Worm (Caenorhabditis elegans) whole organism, L3 larva: ENCODE results near the gene ugt-15.
A peak's percentile ranks its signal among the peaks of the same experiment; 100 is the strongest.

Experiments used
- R02D3.7 ChIP-seq: fragments of 150-350 bp; optimal IDR thresholded peaks from 2 replicates; lab custom pipeline; 2014; ENCODE audit warnings: missing biosample characterization, missing genetic modification characterization
- ZK546.5 ChIP-seq: sonication (generic microtip); optimal IDR thresholded peaks from 2 replicates; lab custom pipeline; 2017; ENCODE audit warnings: missing biosample characterization, missing genetic modification characterization
- aly-2 ChIP-seq: fragments of 150-350 bp; optimal IDR thresholded peaks from 2 replicates; lab custom pipeline; 2014; ENCODE audit warnings: missing biosample characterization, missing genetic modification characterization
- ama-1 ChIP-seq: fragments of 150-350 bp; optimal IDR thresholded peaks from 2 replicates; lab custom pipeline; 2018
- ceh-28 ChIP-seq: fragments of 150-350 bp; optimal IDR thresholded peaks from 2 replicates; lab custom pipeline; 2014; ENCODE audit warnings: missing biosample characterization, missing genetic modification reagents, missing genetic modification characterization
- ceh-82 ChIP-seq: fragments of 150-350 bp; optimal IDR thresholded peaks from 2 replicates; lab custom pipeline; 2014; ENCODE audit warnings: missing biosample characterization, missing genetic modification characterization
- ceh-9 ChIP-seq: sonication (generic microtip); optimal IDR thresholded peaks from 2 replicates; lab custom pipeline; 2018; ENCODE audit warnings: missing biosample characterization, missing genetic modification characterization
- daf-12 ChIP-seq: fragments of 150-350 bp; optimal IDR thresholded peaks from 2 replicates; lab custom pipeline; 2014; ENCODE audit warnings: missing biosample characterization, missing genetic modification reagents, missing genetic modification characterization
- elt-1 ChIP-seq: fragments of 150-350 bp; optimal IDR thresholded peaks from 2 replicates; lab custom pipeline; 2014; ENCODE audit warnings: missing biosample characterization, missing genetic modification characterization
- elt-2 ChIP-seq: sonication (generic microtip); optimal IDR thresholded peaks from 2 replicates; lab custom pipeline; 2016; ENCODE audit warnings: missing genetic modification reagents, mild to moderate bottlenecking, missing genetic modification characterization, missing compliant biosample characterization
- fkh-10 ChIP-seq: sonication (generic microtip); optimal IDR thresholded peaks from 2 replicates; lab custom pipeline; 2017; ENCODE audit warnings: missing biosample characterization, missing genetic modification reagents, missing genetic modification characterization
- fos-1 ChIP-seq: fragments of 150-350 bp; optimal IDR thresholded peaks from 2 replicates; lab custom pipeline; 2014; ENCODE audit warnings: missing biosample characterization, missing genetic modification characterization
- hmg-11 ChIP-seq: sonication (generic microtip); optimal IDR thresholded peaks from 2 replicates; lab custom pipeline; 2016; ENCODE audit warnings: missing genetic modification characterization, missing compliant biosample characterization
- jun-1 ChIP-seq: fragments of 150-350 bp; optimal IDR thresholded peaks from 2 replicates; lab custom pipeline; 2014; ENCODE audit warnings: missing biosample characterization, missing genetic modification reagents, missing genetic modification characterization
- lin-15B ChIP-seq: fragments of 150-350 bp; optimal IDR thresholded peaks from 2 replicates; lab custom pipeline; 2014; ENCODE audit warnings: missing biosample characterization, missing genetic modification characterization
- lin-39 ChIP-seq: fragments of 150-350 bp; optimal IDR thresholded peaks from 2 replicates; lab custom pipeline; 2018; ENCODE audit warnings: missing biosample characterization, missing genetic modification reagents, missing genetic modification characterization
- nfya-1 ChIP-seq: sonication (generic microtip); optimal IDR thresholded peaks from 2 replicates; lab custom pipeline; 2017; ENCODE audit warnings: missing genetic modification characterization, mild to moderate bottlenecking, missing compliant biosample characterization, antibody characterized with exemption, moderate library complexity; ENCODE audit not compliant: insufficient read depth
- nhr-11 ChIP-seq: fragments of 150-350 bp; optimal IDR thresholded peaks from 2 replicates; lab custom pipeline; 2014; ENCODE audit warnings: missing biosample characterization, missing genetic modification characterization
- nhr-12 ChIP-seq: fragments of 150-350 bp; optimal IDR thresholded peaks from 2 replicates; lab custom pipeline; 2014; ENCODE audit warnings: missing biosample characterization, missing genetic modification characterization
- nhr-237 ChIP-seq: fragments of 150-350 bp; optimal IDR thresholded peaks from 2 replicates; lab custom pipeline; 2014; ENCODE audit warnings: missing biosample characterization, missing genetic modification characterization
- nhr-25 ChIP-seq: sonication (generic microtip); optimal IDR thresholded peaks from 2 replicates; lab custom pipeline; 2017; ENCODE audit warnings: missing biosample characterization, missing genetic modification characterization
- nhr-28 ChIP-seq: fragments of 150-350 bp; optimal IDR thresholded peaks from 2 replicates; lab custom pipeline; 2014; ENCODE audit warnings: missing biosample characterization, missing genetic modification characterization
- nhr-43 ChIP-seq: sonication (generic microtip); optimal IDR thresholded peaks from 2 replicates; lab custom pipeline; 2016; ENCODE audit warnings: mild to moderate bottlenecking, missing genetic modification characterization, missing compliant biosample characterization; ENCODE audit not compliant: poor library complexity, severe bottlenecking
- nhr-67 ChIP-seq: fragments of 150-350 bp; optimal IDR thresholded peaks from 2 replicates; lab custom pipeline; 2014; ENCODE audit warnings: missing biosample characterization, missing genetic modification characterization
- nhr-76 ChIP-seq: fragments of 150-350 bp; sonication (generic microtip); optimal IDR thresholded peaks from 5 replicates; lab custom pipeline; 2014; ENCODE audit warnings: missing biosample characterization, missing genetic modification characterization
- nhr-77 ChIP-seq: fragments of 150-350 bp; optimal IDR thresholded peaks from 2 replicates; lab custom pipeline; 2014; ENCODE audit warnings: missing biosample characterization, missing genetic modification characterization
- pha-4 ChIP-seq: fragments of 150-350 bp; optimal IDR thresholded peaks from 2 replicates; lab custom pipeline; 2014; ENCODE audit warnings: missing biosample characterization, missing genetic modification reagents, missing genetic modification characterization
- pqm-1 ChIP-seq: fragments of 150-350 bp; optimal IDR thresholded peaks from 2 replicates; lab custom pipeline; 2017; ENCODE audit warnings: missing biosample characterization, missing genetic modification characterization, inconsistent platforms
- skn-1 ChIP-seq: fragments of 150-350 bp; optimal IDR thresholded peaks from 2 replicates; lab custom pipeline; 2014; ENCODE audit warnings: missing biosample characterization, missing genetic modification characterization
- snpc-4 ChIP-seq: fragments of 150-350 bp; optimal IDR thresholded peaks from 2 replicates; lab custom pipeline; 2014; ENCODE audit warnings: missing biosample characterization, missing genetic modification characterization
- tbx-2 ChIP-seq: sonication (generic microtip); optimal IDR thresholded peaks from 2 replicates; lab custom pipeline; 2016; ENCODE audit warnings: mild to moderate bottlenecking, missing genetic modification characterization, missing compliant biosample characterization
- unc-39 ChIP-seq: sonication (generic microtip); optimal IDR thresholded peaks from 4 replicates; lab custom pipeline; 2017; ENCODE audit warnings: missing biosample characterization, missing genetic modification characterization
- unc-62 ChIP-seq: fragments of 150-350 bp; sonication (generic microtip); optimal IDR thresholded peaks from 4 replicates; lab custom pipeline; 2014; ENCODE audit warnings: missing biosample characterization, missing genetic modification reagents, missing genetic modification characterization
- zag-1 ChIP-seq: fragments of 150-350 bp; optimal IDR thresholded peaks from 2 replicates; lab custom pipeline; 2014; ENCODE audit warnings: missing biosample characterization, missing genetic modification characterization
- ztf-4 ChIP-seq: fragments of 150-350 bp; optimal IDR thresholded peaks from 2 replicates; lab custom pipeline; 2014; ENCODE audit warnings: missing biosample characterization, missing genetic modification characterization

ugt-15 gene

ce11 chrV:12869948-12870347 is 42.6 kb downstream of the ugt-15 start, which contains the start of gene T07F10.3 (continued):
- TF ChIP-seq elt-2 (tag; lab: Kevin White, UChicago) (peak; percentile 57), lin-39 (tag; lab: Kevin White, UChicago) (peak; percentile 18), pha-4 (peak; percentile 94), tbx-2 (peak; percentile 43), skn-1 (no peak), nhr-12 (tag; lab: Kevin White, UChicago) (no peak), lin-15B (tag; lab: Kevin White, UChicago) (peak; percentile 84), unc-39 (tag; lab: Kevin White, UChicago) (no peak), ceh-28 (tag; lab: Kevin White, UChicago) (peak; percentile 31), elt-1 (tag; lab: Kevin White, UChicago) (no peak)

ce11 chrV:12870740-12871139 is 43.4 kb downstream of the ugt-15 start:
- TF ChIP-seq nhr-43 (tag; lab: Kevin White, UChicago) (no peak), pha-4 (peak; percentile 85), nhr-28 (tag; lab: Kevin White, UChicago) (no peak), snpc-4 (tag; lab: Kevin White, UChicago) (no peak)

ce11 chrV:12871753-12872152 is 44.4 kb downstream of the ugt-15 start, which contains the start of gene bus-19:
TSS of gene bus-19 (plus strand) at chrV:12872053.
- TF ChIP-seq lin-15B (tag; lab: Kevin White, UChicago) (no peak), pha-4 (peak; percentile 41), nhr-67 (tag; lab: Kevin White, UChicago) (no peak), nhr-76 (tag; lab: Kevin White, UChicago) (no peak), ceh-82 (tag; lab: Kevin White, UChicago) (no peak), tbx-2 (no peak), nhr-77 (tag; lab: Kevin White, UChicago) (no peak), nhr-237 (no peak), aly-2 (no peak)

ce11 chrV:12875850-12876249 is 48.5 kb downstream of the ugt-15 start:
- TF ChIP-seq nhr-25 (tag; lab: Kevin White, UChicago): peak; percentile 48
- no peak for TF ChIP-seq pha-4
- no peak for TF ChIP-seq jun-1 (tag; lab: Kevin White, UChicago)
- TF ChIP-seq nhr-43 (tag; lab: Kevin White, UChicago): peak; percentile 18
- TF ChIP-seq hmg-11: no peak
- TF ChIP-seq zag-1 (tag; lab: Kevin White, UChicago): no peak

- TF ChIP-seq elt-2 (tag; lab: Kevin White, UChicago) (peak; percentile 73), pqm-1 (tag; lab: Kevin White, UChicago) (peak; percentile 73), snpc-4 (tag; lab: Kevin White, UChicago) (no peak)
Measured at ce11 chrV:12876708-12877107, 49.4 kb downstream of the ugt-15 start.

- no peak for TF ChIP-seq nhr-28 (tag; lab: Kevin White, UChicago)
- TF ChIP-seq elt-2 (tag; lab: Kevin White, UChicago): peak; percentile 19
- TF ChIP-seq, all 47 proteins: peak for 1
Measured at ce11 chrV:12877579-12877978, 50.3 kb downstream of the ugt-15 start.

- TF ChIP-seq daf-12 (tag; lab: Kevin White, UChicago): no peak
- peak; percentile 70 for TF ChIP-seq nhr-25 (tag; lab: Kevin White, UChicago)
- TF ChIP-seq pqm-1 (tag; lab: Kevin White, UChicago): no peak
- no peak for TF ChIP-seq lin-39 (tag; lab: Kevin White, UChicago)
- no peak for TF ChIP-seq nhr-12 (tag; lab: Kevin White, UChicago)
- no peak for TF ChIP-seq nfya-1 (tag; lab: Kevin White, UChicago)
- no peak for TF ChIP-seq nhr-11
- no peak for TF ChIP-seq hmg-11
- no peak for TF ChIP-seq fkh-10 (GFP tag; lab: Kevin White, UChicago)
- no peak for TF ChIP-seq R02D3.7 (tag; lab: Kevin White, UChicago)
- TF ChIP-seq zag-1 (tag; lab: Kevin White, UChicago): no peak
- no peak for TF ChIP-seq fos-1 (tag; lab: Kevin White, UChicago)
- TF ChIP-seq unc-39 (tag; lab: Kevin White, UChicago): no peak
- no peak for TF ChIP-seq unc-62 (GFP tag; lab: Kevin White, UChicago)
- peak; percentile 13 for TF ChIP-seq nhr-43 (tag; lab: Kevin White, UChicago)
- TF ChIP-seq ZK546.5 (tag; lab: Kevin White, UChicago): no peak
- TF ChIP-seq snpc-4 (tag; lab: Kevin White, UChicago): no peak
- TF ChIP-seq ztf-4 (tag; lab: Kevin White, UChicago): no peak
- peak; percentile 36 for TF ChIP-seq ama-1 (lab: Kevin White, UChicago)
- TF ChIP-seq nhr-67 (tag; lab: Kevin White, UChicago): no peak
- TF ChIP-seq elt-2 (tag; lab: Kevin White, UChicago): no peak
- no peak for TF ChIP-seq ceh-9 (tag; lab: Kevin White, UChicago)
- TF ChIP-seq, all 47 proteins: peak for 3
Measured at ce11 chrV:12879349-12879748, 52.0 kb downstream of the ugt-15 start.
